Fruit fly (Drosophila melanogaster) whole organism, embryonic: Measurements from ENCODE around the gene slf.

Experiments used
- Abd-B ChIP-seq: fragments of 200-800 bp; sonication (Bioruptor generic); optimal IDR thresholded peaks from 2 replicates; lab custom pipeline; 2018; ENCODE audit warnings: missing biosample characterization, mild to moderate bottlenecking, missing genetic modification characterization, moderate library complexity
- Atf3 ChIP-seq: fragments of 200-800 bp; sonication (Bioruptor generic); optimal IDR thresholded peaks from 3 replicates; lab custom pipeline; 2016; ENCODE audit warnings: missing biosample characterization, missing genetic modification characterization
- Bdp1 ChIP-seq: fragments of 200-800 bp; sonication (Bioruptor generic); optimal IDR thresholded peaks from 3 replicates; lab custom pipeline; 2016; ENCODE audit warnings: missing biosample characterization, missing genetic modification characterization
- CG10543 ChIP-seq: fragments of 200-800 bp; sonication (Bioruptor generic); optimal IDR thresholded peaks from 3 replicates; lab custom pipeline; 2017; ENCODE audit warnings: missing biosample characterization, mild to moderate bottlenecking, missing genetic modification characterization, moderate library complexity
- CG11696 ChIP-seq: fragments of 200-800 bp; sonication (Bioruptor generic); IDR thresholded peaks from 2 replicates; pipeline ENCODE4 v1.3.6; 2022; ENCODE audit warnings: missing biosample characterization, missing genetic modification characterization
- CG13287 ChIP-seq: fragments of 200-800 bp; sonication (Bioruptor generic); IDR thresholded peaks from 2 replicates; pipeline ENCODE4 v1.3.6; 2022; ENCODE audit warnings: missing biosample characterization, missing genetic modification characterization; ENCODE audit not compliant: partially characterized antibody
- CG14860 ChIP-seq: fragments of 200-800 bp; sonication (Bioruptor generic); IDR thresholded peaks from 3 replicates; pipeline ENCODE4 v1.3.6; 2022; ENCODE audit warnings: missing biosample characterization, missing genetic modification characterization; ENCODE audit not compliant: partially characterized antibody
- CG14965 ChIP-seq: fragments of 200-800 bp; sonication (Bioruptor generic); optimal IDR thresholded peaks from 2 replicates; lab custom pipeline; 2016; ENCODE audit warnings: missing biosample characterization, missing genetic modification characterization, borderline replicate concordance
- CG15696 ChIP-seq: fragments of 200-800 bp; sonication (Bioruptor generic); optimal IDR thresholded peaks from 2 replicates; lab custom pipeline; 2019; ENCODE audit warnings: missing biosample characterization, mild to moderate bottlenecking, missing genetic modification characterization, moderate library complexity
- CG17359 ChIP-seq: fragments of 200-800 bp; sonication (Bioruptor generic); optimal IDR thresholded peaks from 3 replicates; lab custom pipeline; 2018; ENCODE audit warnings: missing biosample characterization, mild to moderate bottlenecking, missing genetic modification characterization, moderate library complexity
- CG17361 ChIP-seq: fragments of 200-800 bp; sonication (Bioruptor generic); IDR thresholded peaks from 3 replicates; pipeline ENCODE4 v1.3.6; 2022; ENCODE audit warnings: missing biosample characterization, missing genetic modification characterization
- CG17385 ChIP-seq: fragments of 200-800 bp; sonication (Bioruptor generic); optimal IDR thresholded peaks from 3 replicates; lab custom pipeline; 2018; ENCODE audit warnings: missing biosample characterization, mild to moderate bottlenecking, missing genetic modification characterization
- CG2129 ChIP-seq: fragments of 200-800 bp; sonication (Bioruptor generic); IDR thresholded peaks from 2 replicates; pipeline ENCODE4 v1.3.6; 2022; ENCODE audit warnings: missing biosample characterization, missing genetic modification characterization; ENCODE audit not compliant: partially characterized antibody
- CG31365 ChIP-seq: fragments of 200-800 bp; sonication (Bioruptor generic); optimal IDR thresholded peaks from 2 replicates; lab custom pipeline; 2018; ENCODE audit warnings: missing biosample characterization, mild to moderate bottlenecking, missing genetic modification characterization
- CG32532 ChIP-seq: fragments of 200-800 bp; sonication (Bioruptor generic); IDR thresholded peaks from 2 replicates; pipeline ENCODE4 v1.3.6; 2022; ENCODE audit warnings: missing biosample characterization, missing genetic modification characterization
- CG6175 ChIP-seq: fragments of 200-800 bp; sonication (Bioruptor generic); IDR thresholded peaks from 3 replicates; pipeline ENCODE4 v1.3.6; 2022; ENCODE audit warnings: missing biosample characterization, missing genetic modification characterization
- CG8388 ChIP-seq: fragments of 200-800 bp; sonication (Bioruptor generic); optimal IDR thresholded peaks from 2 replicates; lab custom pipeline; 2019; ENCODE audit warnings: missing biosample characterization, mild to moderate bottlenecking, missing genetic modification characterization, moderate library complexity
- CG9215 ChIP-seq: fragments of 200-800 bp; sonication (Bioruptor generic); IDR thresholded peaks from 2 replicates; pipeline ENCODE4 v1.3.6; 2022; ENCODE audit warnings: missing biosample characterization, missing genetic modification characterization
- CTCF ChIP-seq: fragments of 200-800 bp; sonication (Bioruptor generic); optimal IDR thresholded peaks from 2 replicates; lab custom pipeline; 2017; ENCODE audit warnings: missing biosample characterization, mild to moderate bottlenecking, missing genetic modification characterization, moderate library complexity
- D ChIP-seq, 2 experiments: fragments of 200-800 bp in 1 of 2; fragments of >200 bp in 1 of 2; sonication (Bioruptor generic) in 1 of 2; optimal IDR thresholded peaks; 2 replicates in 1 of 2; 3 replicates in 1 of 2; lab custom pipeline; 2017; ENCODE audit warnings: mild to moderate bottlenecking in 1 of 2, missing biosample characterization in 1 of 2, missing genetic modification characterization in 1 of 2, missing genetic modification reagents in 1 of 2
- ERR ChIP-seq: fragments of 200-800 bp; sonication (Bioruptor generic); optimal IDR thresholded peaks from 2 replicates; lab custom pipeline; 2016; ENCODE audit warnings: missing biosample characterization, missing genetic modification characterization
- H15 ChIP-seq: fragments of 200-800 bp; sonication (Bioruptor generic); IDR thresholded peaks from 3 replicates; pipeline ENCODE4 v1.3.6; 2022; ENCODE audit warnings: missing biosample characterization, missing genetic modification characterization
- HLH3B ChIP-seq: fragments of 200-800 bp; sonication (Bioruptor generic); IDR thresholded peaks from 2 replicates; pipeline ENCODE4 v1.3.6; 2022; ENCODE audit warnings: missing biosample characterization, missing genetic modification characterization
- HLHmδ ChIP-seq: fragments of 200-800 bp; sonication (Bioruptor generic); optimal IDR thresholded peaks from 2 replicates; lab custom pipeline; 2018; ENCODE audit warnings: missing biosample characterization, mild to moderate bottlenecking, missing genetic modification characterization, moderate library complexity
- Jarid2 ChIP-seq: fragments of 200-800 bp; sonication (Bioruptor generic); optimal IDR thresholded peaks from 3 replicates; lab custom pipeline; 2017; ENCODE audit warnings: mild to moderate bottlenecking, missing biosample characterization, missing genetic modification reagents, missing genetic modification characterization
- NK7.1 ChIP-seq: fragments of 200-800 bp; sonication (Bioruptor generic); optimal IDR thresholded peaks from 3 replicates; lab custom pipeline; 2016; ENCODE audit warnings: missing biosample characterization, missing genetic modification characterization
- Sox102F ChIP-seq: fragments of 200-800 bp; sonication (Bioruptor generic); optimal IDR thresholded peaks from 2 replicates; lab custom pipeline; 2018; ENCODE audit warnings: missing biosample characterization, mild to moderate bottlenecking, missing genetic modification characterization, moderate library complexity
- al ChIP-seq: fragments of 200-800 bp; sonication (Bioruptor generic); IDR thresholded peaks from 2 replicates; pipeline ENCODE4 v1.3.6; 2022; ENCODE audit warnings: missing biosample characterization, missing genetic modification characterization
- ap ChIP-seq: fragments of 200-800 bp; sonication (Bioruptor generic); IDR thresholded peaks from 2 replicates; pipeline ENCODE4 v1.3.6; 2022; ENCODE audit warnings: missing biosample characterization, missing genetic modification characterization
- cato ChIP-seq: fragments of 200-800 bp; sonication (Bioruptor generic); optimal IDR thresholded peaks from 2 replicates; lab custom pipeline; 2016; ENCODE audit warnings: missing biosample characterization, missing genetic modification characterization, borderline replicate concordance
- cg ChIP-seq: fragments of 200-800 bp; sonication (Bioruptor generic); optimal IDR thresholded peaks from 3 replicates; lab custom pipeline; 2019; ENCODE audit warnings: missing biosample characterization, mild to moderate bottlenecking, missing genetic modification characterization, moderate library complexity
- crol ChIP-seq: fragments of 200-800 bp; sonication (Bioruptor generic); IDR thresholded peaks from 2 replicates; pipeline ENCODE4 v1.3.6; 2022; ENCODE audit warnings: missing biosample characterization, missing genetic modification characterization
- dan ChIP-seq: fragments of 200-800 bp; sonication (Bioruptor generic); IDR thresholded peaks from 2 replicates; pipeline ENCODE4 v1.3.6; 2022; ENCODE audit warnings: missing biosample characterization, missing genetic modification characterization
- gsb ChIP-seq: fragments of 200-800 bp; sonication (Bioruptor generic); IDR thresholded peaks from 2 replicates; pipeline ENCODE4 v1.3.6; 2022; ENCODE audit warnings: missing biosample characterization, missing genetic modification characterization
- hb ChIP-seq: fragments of 200-800 bp; sonication (Bioruptor generic); IDR thresholded peaks from 3 replicates; pipeline ENCODE4 v1.3.6; 2022; ENCODE audit warnings: missing biosample characterization, missing genetic modification characterization; ENCODE audit not compliant: partially characterized antibody
- jumu ChIP-seq: fragments of 200-800 bp; sonication (Bioruptor generic); optimal IDR thresholded peaks from 3 replicates; lab custom pipeline; 2016; ENCODE audit warnings: missing biosample characterization, missing genetic modification characterization
- lov ChIP-seq, 2 experiments: fragments of 200-800 bp in 1 of 2; fragments of >200 bp in 1 of 2; sonication (Bioruptor generic) in 1 of 2; IDR thresholded peaks in 1 of 2; optimal IDR thresholded peaks in 1 of 2; 2 replicates in 1 of 2; 3 replicates in 1 of 2; pipeline versions ENCODE4 v1.3.6 to Lab custom; 2017 to 2022; ENCODE audit warnings: missing biosample characterization in 1 of 2, missing genetic modification characterization in 1 of 2
- p53 ChIP-seq: fragments of 200-800 bp; sonication (Bioruptor generic); optimal IDR thresholded peaks from 2 replicates; lab custom pipeline; 2016; ENCODE audit warnings: missing biosample characterization, missing genetic modification characterization
- pb ChIP-seq: fragments of 200-800 bp; sonication (Bioruptor generic); optimal IDR thresholded peaks from 3 replicates; lab custom pipeline; 2016; ENCODE audit warnings: missing biosample characterization, missing genetic modification characterization
- rib ChIP-seq: fragments of 200-800 bp; sonication (Bioruptor generic); IDR thresholded peaks from 2 replicates; pipeline ENCODE4 v1.3.6; 2022; ENCODE audit warnings: missing biosample characterization, missing genetic modification characterization
- sc ChIP-seq, 3 experiments: fragments of >200 bp in 2 of 3; fragments of 200-800 bp in 1 of 3; sonication (Bioruptor generic) in 1 of 3; optimal IDR thresholded peaks; 2 replicates in 2 of 3; 3 replicates in 1 of 3; lab custom pipeline; 2017; ENCODE audit warnings: mild to moderate bottlenecking in 1 of 3, missing biosample characterization in 1 of 3, missing genetic modification characterization in 1 of 3, missing genetic modification reagents in 1 of 3
- sob ChIP-seq: fragments of 200-800 bp; sonication (Bioruptor generic); IDR thresholded peaks from 2 replicates; pipeline ENCODE4 v1.3.6; 2022; ENCODE audit warnings: missing biosample characterization, missing genetic modification characterization
- tgo ChIP-seq: fragments of 200-800 bp; sonication (Bioruptor generic); IDR thresholded peaks from 3 replicates; pipeline ENCODE4 v1.3.6; 2022; ENCODE audit warnings: missing biosample characterization, missing genetic modification characterization
- twi ChIP-seq: fragments of 200-800 bp; optimal IDR thresholded peaks from 2 replicates; lab custom pipeline; 2019; ENCODE audit warnings: missing biosample characterization, mild to moderate bottlenecking, missing genetic modification characterization, moderate library complexity
- zfh1 ChIP-seq: fragments of 200-800 bp; sonication (Bioruptor generic); IDR thresholded peaks from 3 replicates; pipeline ENCODE4 v1.3.6; 2022; ENCODE audit warnings: missing biosample characterization, missing genetic modification characterization

The slf gene

DNA sequence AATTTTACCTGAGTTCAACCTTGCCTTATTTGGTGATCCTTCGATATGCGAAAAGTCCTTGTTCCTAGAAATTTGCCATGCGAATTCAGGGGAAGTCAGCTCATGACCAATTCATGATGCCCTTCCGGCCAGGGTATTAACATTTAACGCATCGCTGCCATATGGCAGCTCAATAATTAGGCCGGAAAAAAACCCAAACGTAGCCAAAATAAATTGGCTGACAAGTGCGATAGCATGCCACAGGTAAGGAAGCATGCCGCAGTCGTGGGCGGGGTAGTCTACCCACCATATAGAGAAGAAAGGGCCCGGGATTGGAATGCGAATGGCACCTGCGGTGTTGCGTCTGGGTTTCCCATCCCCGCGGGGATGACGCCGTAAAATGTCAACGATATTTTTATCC is 22.1 kb upstream of the slf start (continued):
- TF ChIP-seq CG17359: no peak
- TF ChIP-seq CG14965 (GFP tag; lab: Kevin White, UChicago): no peak
- TF ChIP-seq twi: peak; percentile 36
- TF ChIP-seq, all 482 proteins: peak for 8

DNA sequence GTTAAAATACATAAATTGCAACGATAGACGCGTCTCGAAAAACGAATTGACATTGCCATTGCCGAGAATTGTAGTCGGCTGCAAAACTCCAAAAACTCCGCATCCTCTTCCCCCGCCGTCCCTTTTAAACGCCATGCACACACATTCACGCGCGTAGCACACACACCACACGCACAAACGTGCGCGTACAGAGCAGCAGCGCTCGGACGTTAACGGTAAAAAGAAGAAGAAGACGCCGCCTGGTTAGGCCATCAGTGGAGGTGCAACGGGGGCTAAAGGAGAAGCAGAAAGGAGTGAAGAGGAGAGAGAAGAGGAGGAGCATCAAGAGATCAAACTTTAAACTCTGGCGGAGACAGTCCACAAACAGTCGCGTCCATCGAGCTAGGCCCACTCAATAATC is 20.5 kb upstream of the slf start:
- TF ChIP-seq cg (GFP tag; lab: Kevin White, UChicago) (peak; percentile 25), CG11696 (GFP tag; lab: Robert Waterston, UW) (peak; percentile 36; the same call in 1 of the 2 replicates), CG10543 (no peak), cato (GFP tag; lab: Kevin White, UChicago) (no peak), CG17385 (GFP tag; lab: Kevin White, UChicago) (peak; percentile 59), p53 (GFP tag; lab: Kevin White, UChicago) (peak; percentile 67), zfh1 (GFP tag; lab: Robert Waterston, UW) (peak; percentile 16; the same call in 1 of the 3 replicates), crol (GFP tag; lab: Robert Waterston, UW) (0 out of 2 replicates have a peak, but pooled peaks have one; percentile 40), H15 (GFP tag; lab: Robert Waterston, UW) (peak; percentile 25; the same call in 1 of the 3 replicates)

DNA sequence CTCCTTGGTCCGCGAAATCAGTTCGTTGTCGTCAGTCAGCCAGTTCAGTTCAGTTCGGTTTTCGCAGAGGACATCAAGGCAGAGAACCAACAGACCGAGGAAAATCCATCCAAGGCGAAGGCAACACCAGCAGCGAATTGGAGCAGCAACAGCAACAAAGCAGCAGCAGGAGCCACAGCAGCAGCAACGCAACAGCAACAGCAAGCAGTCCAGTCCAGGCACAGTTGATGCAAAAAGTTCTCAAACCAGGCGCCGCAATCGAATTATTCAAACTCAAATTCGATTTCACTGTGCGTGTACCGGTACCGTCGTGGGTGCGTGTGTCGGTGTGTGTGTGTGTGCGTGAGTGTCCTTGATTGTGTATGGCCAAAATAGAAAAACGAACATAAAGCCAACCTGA is 20.0 kb upstream of the slf start, which contains the start of gene CG15628:
Gene CG15628 (plus strand): TSS at position 18 of the 400 bp plus-strand sequence.
- TF ChIP-seq ERR (no peak), CG32532 (GFP tag; lab: Robert Waterston, UW) (no peak), lov (optimal IDR thresholded peaks at IDR 0.05; lab: Kevin White, UChicago) (no peak), lov (GFP tag; IDR thresholded peaks at IDR 0.05; lab: Robert Waterston, UW) (0 out of 3 replicates have a peak, but pooled peaks have one; percentile 28), HLHmδ (GFP tag; lab: Kevin White, UChicago) (peak; percentile 16), CG8388 (GFP tag; lab: Kevin White, UChicago) (peak; percentile 91), CG31365 (tag; lab: Kevin White, UChicago) (peak; percentile 23), pb (GFP tag; lab: Kevin White, UChicago) (no peak), gsb (GFP tag; lab: Robert Waterston, UW) (0 out of 2 replicates have a peak, but pooled peaks have one; percentile 1), Jarid2 (GFP tag; lab: Kevin White, UChicago) (peak; percentile 18), CG13287 (0 out of 2 replicates have a peak, but pooled peaks have one; percentile 9), D (optimal IDR thresholded peaks at IDR 0.05; lab: Kevin White, UChicago) (peak; percentile 41), D (GFP tag; optimal IDR thresholded peaks at IDR 0.05; lab: Kevin White, UChicago) (no peak)

DNA sequence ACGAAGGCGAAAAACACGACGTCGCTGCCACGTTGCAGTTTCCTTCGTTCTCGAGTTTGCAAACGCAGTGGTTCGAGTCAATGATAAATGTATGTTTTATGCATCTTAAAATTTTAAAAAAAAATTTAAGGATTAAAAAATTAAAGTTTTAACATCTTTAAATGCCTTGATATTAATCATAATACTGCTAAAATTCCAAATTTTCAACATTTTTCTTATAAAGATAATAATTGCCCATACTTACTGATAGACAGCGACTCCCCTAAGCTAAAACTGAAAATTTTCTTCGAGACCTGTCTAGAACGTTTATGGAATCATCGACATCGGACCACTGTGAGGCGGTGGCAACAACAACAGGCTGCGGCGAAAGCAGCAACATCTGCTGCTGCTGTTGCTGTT is 19.6 kb upstream of the slf start:
- TF ChIP-seq hb (GFP tag; lab: Robert Waterston, UW): no peak
- no peak for TF ChIP-seq CG6175 (GFP tag; lab: Robert Waterston, UW)
- TF ChIP-seq CG15696 (tag; lab: Kevin White, UChicago): peak; percentile 26
- TF ChIP-seq CG17361: peak; percentile 90
- peak; percentile 64 for TF ChIP-seq CG9215 (GFP tag; lab: Robert Waterston, UW)
- TF ChIP-seq sob: peak; percentile 62
- no peak for TF ChIP-seq CG14860 (GFP tag; lab: Robert Waterston, UW)
- TF ChIP-seq al (GFP tag; lab: Robert Waterston, UW): peak; percentile 51; the same call in 1 of the 2 replicates
- peak; percentile 63 for TF ChIP-seq tgo (GFP tag; lab: Robert Waterston, UW)
- peak; percentile 31; the same call in 1 of the 2 replicates for TF ChIP-seq HLH3B (GFP tag; lab: Robert Waterston, UW)
- TF ChIP-seq CTCF: peak; percentile 3
- TF ChIP-seq NK7.1: no peak
- no peak for TF ChIP-seq sc (optimal IDR thresholded peaks at IDR 0.05; lab: Kevin White, UChicago)
- TF ChIP-seq sc (GFP tag; optimal IDR thresholded peaks at IDR 0.05; lab: Kevin White, UChicago): no peak
- no peak for TF ChIP-seq Atf3 (GFP tag; lab: Kevin White, UChicago)
- TF ChIP-seq rib (GFP tag; lab: Robert Waterston, UW): peak; percentile 20; the same call in 1 of the 2 replicates
- TF ChIP-seq Bdp1 (GFP tag; lab: Kevin White, UChicago): no peak
- TF ChIP-seq ap: no peak
- TF ChIP-seq gsb (GFP tag; lab: Robert Waterston, UW): peak; percentile 21; the same call in 1 of the 2 replicates
- no peak for TF ChIP-seq CG2129 (GFP tag; lab: Robert Waterston, UW)
- TF ChIP-seq Sox102F (GFP tag; lab: Kevin White, UChicago): peak; percentile 44
- no peak for TF ChIP-seq jumu (GFP tag; lab: Kevin White, UChicago)
- peak; percentile 51 for TF ChIP-seq Abd-B (GFP tag; lab: Kevin White, UChicago)
- no peak for TF ChIP-seq dan
